Fruit fly (Drosophila melanogaster): ENCODE measurements around the gene rhea.

DNA sequence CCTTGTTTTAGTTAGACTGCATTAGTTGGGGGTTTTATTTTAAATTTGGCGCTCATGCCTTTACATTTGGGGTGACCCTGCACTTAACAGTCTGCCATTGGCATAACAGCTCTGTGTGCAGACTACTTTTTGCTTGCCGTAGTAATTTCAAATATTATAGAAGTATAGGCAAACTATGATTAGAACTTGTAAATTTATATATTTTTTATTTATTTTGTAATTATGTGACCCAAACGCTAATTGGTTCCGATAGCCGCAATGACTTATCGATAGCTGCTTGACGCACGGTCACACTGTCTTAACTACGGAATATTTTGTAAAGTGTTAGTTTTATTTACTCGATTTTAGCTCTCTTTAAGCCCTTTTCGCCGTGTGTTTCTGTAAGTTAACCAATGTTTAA is at the start of gene rhea:
- TF ChIP-seq CG4496 (GFP tag; IDR thresholded peaks at IDR 0.05) (no peak), Snoo (tag; optimal IDR thresholded peaks at IDR 0.05) (no peak)

Measured in whole organism, pupa.